Worm (Caenorhabditis elegans) whole organism, L1 larva: Measurements from ENCODE around the gene T03G11.9.

Experiments
- C34B4.2 ChIP-seq: sonication (generic microtip); optimal IDR thresholded peaks from 2 replicates; lab custom pipeline; 2017; ENCODE audit warnings: mild to moderate bottlenecking, missing genetic modification characterization, missing compliant biosample characterization
- alr-1 ChIP-seq: fragments of 200-800 bp; sonication (Bioruptor generic); optimal IDR thresholded peaks from 2 replicates; lab custom pipeline; 2018; ENCODE audit warnings: borderline replicate concordance, mild to moderate bottlenecking, missing genetic modification characterization, missing compliant biosample characterization
- fkh-10 ChIP-seq: sonication (generic microtip); optimal IDR thresholded peaks from 2 replicates; lab custom pipeline; 2017; ENCODE audit warnings: missing biosample characterization, missing genetic modification reagents, missing genetic modification characterization
- jun-1 ChIP-seq: fragments of 150-350 bp; optimal IDR thresholded peaks from 2 replicates; lab custom pipeline; 2014; ENCODE audit warnings: missing biosample characterization, missing genetic modification reagents, missing genetic modification characterization
- pqm-1 ChIP-seq: sonication (generic microtip); optimal IDR thresholded peaks from 3 replicates; lab custom pipeline; 2017; ENCODE audit warnings: missing biosample characterization, missing genetic modification characterization
- ztf-11 ChIP-seq, 2 experiments: sonication (generic microtip); optimal IDR thresholded peaks; 2 replicates each; lab custom pipeline; 2016 to 2017; ENCODE audit warnings: missing genetic modification characterization in 2 of 2, missing biosample characterization in 1 of 2, missing compliant biosample characterization in 1 of 2

DNA sequence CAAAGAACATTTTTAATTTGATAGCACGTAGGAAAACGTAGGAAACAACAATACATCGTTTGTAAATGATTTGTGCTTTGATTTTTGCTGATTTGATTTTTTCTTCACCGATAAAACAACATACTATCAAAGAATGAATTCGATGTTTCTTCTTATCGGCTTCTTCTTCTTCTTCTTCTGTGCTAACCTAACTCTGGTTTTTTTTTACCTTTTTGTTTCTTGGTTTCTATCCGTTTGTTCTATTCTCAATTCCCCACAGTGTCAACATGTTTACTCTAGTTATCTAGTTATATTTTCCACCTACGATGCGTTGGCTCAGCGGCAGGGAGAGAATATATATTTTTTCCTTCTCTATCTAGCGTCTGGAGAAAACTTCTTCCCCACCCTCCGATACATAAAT lies 23.8 kb downstream of the T03G11.9 start:
- no peak for TF ChIP-seq ztf-11 (tag; optimal IDR thresholded peaks at IDR 0.05; lab: Kevin White, UChicago)
- no peak for TF ChIP-seq pqm-1 (tag; lab: Kevin White, UChicago)
- TF ChIP-seq fkh-10 (GFP tag; lab: Kevin White, UChicago), result no peak
- no peak for TF ChIP-seq C34B4.2 (tag; lab: Kevin White, UChicago)
- TF ChIP-seq alr-1, result no peak
- no peak for TF ChIP-seq jun-1
